Fruit fly (Drosophila melanogaster): ENCODE measurements around the gene kuk.

Gene kuk

DNA sequence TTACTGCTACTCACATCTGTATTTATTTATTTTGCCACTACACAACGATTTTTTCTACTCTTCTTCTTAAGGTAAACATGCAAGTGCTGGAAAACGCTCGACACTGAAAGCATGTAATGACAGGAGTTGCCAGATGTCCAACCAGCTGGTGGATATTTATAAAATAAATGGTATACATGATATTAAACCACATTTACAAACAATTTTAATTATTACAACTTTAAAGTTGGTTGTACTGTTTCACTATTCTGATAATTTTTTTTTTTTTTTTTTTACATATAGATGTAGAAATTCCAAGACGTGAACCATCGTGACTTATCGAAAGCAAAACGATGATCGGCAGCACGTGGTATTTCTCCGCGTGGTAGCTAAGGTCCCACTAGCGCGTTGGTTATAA is at the start of gene kuk, which contains the start of gene Keap1 (continued):
- TF ChIP-seq Nf-YB (GFP tag; optimal IDR thresholded peaks at IDR 0.05) (peak; percentile 29), az2 (GFP tag; optimal IDR thresholded peaks at IDR 0.05) (peak; percentile 50), cas (GFP tag; IDR thresholded peaks at IDR 0.05) (peak; percentile 40; the same call in 1 of the 2 replicates), dimm (GFP tag; IDR thresholded peaks at IDR 0.05) (no peak), p53 (GFP tag; optimal IDR thresholded peaks at IDR 0.05) (no peak), tna (GFP tag; IDR thresholded peaks at IDR 0.05; ENCODE audit: partially characterized antibody) (peak; percentile 61), CG32772 (GFP tag; IDR thresholded peaks at IDR 0.05) (peak; percentile 46; the same call in 1 of the 2 replicates), CG15011 (GFP tag; optimal IDR thresholded peaks at IDR 0.05) (no peak), disco-r (GFP tag; optimal IDR thresholded peaks at IDR 0.05) (no peak), CG1233 (GFP tag; optimal IDR thresholded peaks at IDR 0.05) (peak; percentile 6), CG1603 (tag; optimal IDR thresholded peaks at IDR 0.05) (peak; percentile 57), nau (GFP tag; optimal IDR thresholded peaks at IDR 0.05) (no peak), lola (GFP tag; optimal IDR thresholded peaks at IDR 0.05) (no peak), sqz (GFP tag; optimal IDR thresholded peaks at IDR 0.05) (peak; percentile 48), CG15073 (GFP tag; optimal IDR thresholded peaks at IDR 0.05) (no peak), Neu2 (GFP tag; optimal IDR thresholded peaks at IDR 0.05; ENCODE audit: borderline replicate concordance) (no peak), CG43689 (GFP tag; IDR thresholded peaks at IDR 0.05) (no peak), CG9932 (GFP tag; IDR thresholded peaks at IDR 0.05) (peak; percentile 74), chinmo (GFP tag; IDR thresholded peaks at IDR 0.05; ENCODE audit: partially characterized antibody) (no peak), Bdp1 (GFP tag; optimal IDR thresholded peaks at IDR 0.05) (peak; percentile 60), zf30C (GFP tag; optimal IDR thresholded peaks at IDR 0.05) (no peak), dmrt11E (tag; optimal IDR thresholded peaks at IDR 0.05) (no peak), CG7928 (GFP tag; optimal IDR thresholded peaks at IDR 0.05) (peak; percentile 43), Deaf1 (tag; optimal IDR thresholded peaks at IDR 0.05) (no peak), Dbx (GFP tag; IDR thresholded peaks at IDR 0.05) (peak; percentile 73), Stat92E (GFP tag; optimal IDR thresholded peaks at IDR 0.05) (no peak), klu (GFP tag; IDR thresholded peaks at IDR 0.05) (no peak), CG30020 (tag; optimal IDR thresholded peaks at IDR 0.05) (peak; percentile 9), CG12942 (GFP tag; optimal IDR thresholded peaks at IDR 0.05) (peak; percentile 57), sug (tag; optimal IDR thresholded peaks at IDR 0.05) (peak; percentile 33), CG18262 (tag; optimal IDR thresholded peaks at IDR 0.05) (no peak), NFAT (GFP tag; IDR thresholded peaks at IDR 0.05) (peak; percentile 50; the same call in 1 of the 2 replicates), CG11398 (GFP tag; optimal IDR thresholded peaks at IDR 0.05) (no peak), CG3838 (GFP tag; optimal IDR thresholded peaks at IDR 0.05) (peak; percentile 67), stc (GFP tag; IDR thresholded peaks at IDR 0.05) (no peak), vnd (GFP tag; IDR thresholded peaks at IDR 0.05; ENCODE audit: partially characterized antibody) (peak; percentile 70), CG10959 (GFP tag; IDR thresholded peaks at IDR 0.05) (no peak), zen (tag; optimal IDR thresholded peaks at IDR 0.05) (peak; percentile 34), gem (tag; optimal IDR thresholded peaks at IDR 0.05) (peak; percentile 61), CG11456 (GFP tag; IDR thresholded peaks at IDR 0.05) (0 out of 3 replicates have a peak, but pooled peaks have one; percentile 66), Gsc (GFP tag; IDR thresholded peaks at IDR 0.05) (no peak), h (optimal IDR thresholded peaks at IDR 0.05) (no peak), CG7556 (GFP tag; optimal IDR thresholded peaks at IDR 0.05) (no peak), Usf (GFP tag; optimal IDR thresholded peaks at IDR 0.05) (no peak), bcd (GFP tag; optimal IDR thresholded peaks at IDR 0.05) (peak; percentile 60), pan (optimal IDR thresholded peaks at IDR 0.05) (no peak), pan (GFP tag; optimal IDR thresholded peaks at IDR 0.05 in 1 of 2, IDR thresholded peaks at IDR 0.05 in 1 of 2) (no peak), H2.0 (GFP tag; IDR thresholded peaks at IDR 0.05) (peak; percentile 60), hbn (GFP tag; IDR thresholded peaks at IDR 0.05; ENCODE audit: partially characterized antibody) (peak; percentile 83), nerfin-2 (GFP tag; IDR thresholded peaks at IDR 0.05; ENCODE audit: partially characterized antibody) (no peak), fd96Cb (tag; optimal IDR thresholded peaks at IDR 0.05) (no peak)

All from whole organism, embryonic.